Fruit fly (Drosophila melanogaster): ENCODE results near the gene Jon74E.

Jon74E gene

DNA sequence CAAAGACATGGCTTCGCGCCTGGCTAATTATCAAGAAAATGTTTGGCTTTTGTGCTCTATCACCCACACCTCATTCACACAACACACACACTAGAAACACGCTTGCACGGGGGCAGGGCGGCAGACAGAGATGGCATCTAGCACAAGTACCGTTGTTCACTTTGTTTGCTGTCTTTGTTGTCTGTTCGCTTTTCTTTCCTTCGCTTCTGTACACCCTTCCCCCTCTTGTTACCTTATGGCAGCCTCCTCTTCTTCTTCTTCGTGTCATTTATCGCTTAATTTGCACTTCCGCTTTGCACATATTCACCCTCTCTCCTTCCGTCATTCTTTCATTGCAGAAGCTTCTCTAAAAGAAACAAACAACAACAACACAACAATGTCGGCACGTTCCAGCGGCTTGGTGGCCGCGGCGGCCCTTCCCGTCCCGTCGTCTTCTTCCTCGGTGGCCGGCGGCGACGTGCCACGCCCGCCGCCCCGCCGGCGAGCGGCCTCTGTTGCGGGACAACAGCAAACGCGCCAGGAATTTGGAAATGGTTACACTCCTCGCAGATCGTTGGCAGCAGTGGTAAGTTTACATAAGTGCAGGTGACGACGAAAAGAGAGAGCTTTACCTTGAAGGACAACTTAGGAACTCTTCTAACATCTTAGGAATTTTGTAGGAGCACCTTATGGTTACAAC, 18.3 kb downstream of the Jon74E start (continued):
- no peak for TF ChIP-seq Neu2 (GFP tag; optimal IDR thresholded peaks at IDR 0.05; ENCODE audit: borderline replicate concordance)
- peak in 1 of 2 experiments; percentile 7 for TF ChIP-seq bsh (GFP tag; optimal IDR thresholded peaks at IDR 0.05)
- TF ChIP-seq CG9932 (GFP tag; IDR thresholded peaks at IDR 0.05): 0 out of 2 replicates have a peak, but pooled peaks have one; percentile 9
- peak; percentile 56; the same call in 1 of the 2 replicates for TF ChIP-seq CG4360 (GFP tag; IDR thresholded peaks at IDR 0.05)
- TF ChIP-seq grn (GFP tag; optimal IDR thresholded peaks at IDR 0.05): peak; percentile 18
- TF ChIP-seq chinmo (GFP tag; IDR thresholded peaks at IDR 0.05; ENCODE audit: partially characterized antibody): 0 out of 4 replicates have a peak, but pooled peaks have one; percentile 53
- no peak for TF ChIP-seq CG43689 (GFP tag; IDR thresholded peaks at IDR 0.05)
- TF ChIP-seq CG1832 (GFP tag; optimal IDR thresholded peaks at IDR 0.05): peak; percentile 28
- peak; percentile 13 for TF ChIP-seq NC2α (GFP tag; optimal IDR thresholded peaks at IDR 0.05)
- peak; percentile 23 for TF ChIP-seq MBD-R2 (GFP tag; IDR thresholded peaks at IDR 0.05)
- TF ChIP-seq Xrp1 (GFP tag; IDR thresholded peaks at IDR 0.05): no peak
- TF ChIP-seq CG2199 (GFP tag; IDR thresholded peaks at IDR 0.05): 0 out of 3 replicates have a peak, but pooled peaks have one; percentile 23
- no peak for TF ChIP-seq BEAF-32 (GFP tag; optimal IDR thresholded peaks at IDR 0.05)
- peak; percentile 53 for TF ChIP-seq psq (GFP tag; optimal IDR thresholded peaks at IDR 0.05)
- TF ChIP-seq CG11696 (GFP tag; IDR thresholded peaks at IDR 0.05): 0 out of 2 replicates have a peak, but pooled peaks have one; percentile 30
- peak; percentile 70 for TF ChIP-seq Med (GFP tag)
- no peak for TF ChIP-seq ftz-f1 (GFP tag; optimal IDR thresholded peaks at IDR 0.05)
- peak; percentile 40 for TF ChIP-seq chm (GFP tag; IDR thresholded peaks at IDR 0.05)
- no peak for TF ChIP-seq org-1 (GFP tag; optimal IDR thresholded peaks at IDR 0.05)

- TF ChIP-seq CG4617 (GFP tag; optimal IDR thresholded peaks at IDR 0.05; ENCODE audit: borderline replicate concordance) (peak; percentile 71), shn (GFP tag; optimal IDR thresholded peaks at IDR 0.05) (no peak), gem (tag; optimal IDR thresholded peaks at IDR 0.05) (no peak), kay (GFP tag; optimal IDR thresholded peaks at IDR 0.05) (no peak), CG17186 (GFP tag; optimal IDR thresholded peaks at IDR 0.05) (peak; percentile 19), CG2116 (GFP tag; optimal IDR thresholded peaks at IDR 0.05) (peak; percentile 52), bbx (GFP tag; IDR thresholded peaks at IDR 0.05; ENCODE audit: partially characterized antibody) (no peak), vvl (GFP tag; IDR thresholded peaks at IDR 0.05) (no peak), dm (GFP tag; optimal IDR thresholded peaks at IDR 0.05) (peak; percentile 23), crc (GFP tag; optimal IDR thresholded peaks at IDR 0.05) (no peak), CG34376 (GFP tag; optimal IDR thresholded peaks at IDR 0.05) (no peak), Dp (GFP tag; optimal IDR thresholded peaks at IDR 0.05) (peak; percentile 19), trem (tag; optimal IDR thresholded peaks at IDR 0.05) (peak; percentile 76), ranshi (GFP tag; IDR thresholded peaks at IDR 0.05) (no peak), Scr (GFP tag; IDR thresholded peaks at IDR 0.05; ENCODE audit: partially characterized antibody) (peak; percentile 28; the same call in 1 of the 2 replicates), CG18476 (GFP tag; optimal IDR thresholded peaks at IDR 0.05) (no peak), dysf (GFP tag; IDR thresholded peaks at IDR 0.05) (no peak), CG10959 (GFP tag; IDR thresholded peaks at IDR 0.05) (no peak), Mes4 (GFP tag; optimal IDR thresholded peaks at IDR 0.05) (no peak), klu (GFP tag; IDR thresholded peaks at IDR 0.05) (no peak), Hmr (GFP tag; optimal IDR thresholded peaks at IDR 0.05) (peak; percentile 55), CG2712 (tag; optimal IDR thresholded peaks at IDR 0.05) (peak; percentile 60), phol (tag; optimal IDR thresholded peaks at IDR 0.05) (peak; percentile 50), CG2202 (tag; optimal IDR thresholded peaks at IDR 0.05) (peak; percentile 16), CG17829 (tag; optimal IDR thresholded peaks at IDR 0.05) (peak; percentile 47), CG10274 (GFP tag; optimal IDR thresholded peaks at IDR 0.05) (no peak), Aef1 (GFP tag; IDR thresholded peaks at IDR 0.05) (no peak), salm (tag; optimal IDR thresholded peaks at IDR 0.05) (no peak), Hr3 (GFP tag; optimal IDR thresholded peaks at IDR 0.05) (no peak)
Observed at dm6 chr3L:17529511-17530194, 19.3 kb downstream of the Jon74E start, which contains the start of the genes Edc3 and Nedd4. Gene Edc3 (minus strand): TSS chr3L:17529861. Gene Nedd4 (plus strand): TSS chr3L:17530081.
